Worm (Caenorhabditis elegans) whole organism, L4 larva: ENCODE data around the gene nas-3.

Experiments
- attf-4 ChIP-seq: sonication (generic microtip); optimal IDR thresholded peaks from 3 replicates; lab custom pipeline; 2017; ENCODE audit warnings: missing biosample characterization, missing genetic modification characterization
- ceh-20 ChIP-seq: fragments of 200-800 bp; sonication (Bioruptor generic); IDR thresholded peaks from 2 replicates; pipeline ENCODE4 v1.3.6; 2022; ENCODE audit warnings: missing genetic modification reagents, missing genetic modification characterization, missing compliant biosample characterization
- ceh-82 ChIP-seq: sonication (generic microtip); optimal IDR thresholded peaks from 2 replicates; lab custom pipeline; 2017; ENCODE audit warnings: missing biosample characterization, missing genetic modification characterization
- lin-15B ChIP-seq: fragments of 150-350 bp; sonication (generic microtip); optimal IDR thresholded peaks from 3 replicates; lab custom pipeline; 2014; ENCODE audit warnings: missing biosample characterization, missing genetic modification characterization
- tag-97 ChIP-seq: fragments of 200-800 bp; sonication (Bioruptor generic); IDR thresholded peaks from 2 replicates; pipeline ENCODE4 v1.3.6; 2022; ENCODE audit warnings: missing genetic modification characterization, missing compliant biosample characterization
- zag-1 ChIP-seq: fragments of 150-350 bp; optimal IDR thresholded peaks from 2 replicates; lab custom pipeline; 2014; ENCODE audit warnings: missing biosample characterization, missing genetic modification characterization

DNA sequence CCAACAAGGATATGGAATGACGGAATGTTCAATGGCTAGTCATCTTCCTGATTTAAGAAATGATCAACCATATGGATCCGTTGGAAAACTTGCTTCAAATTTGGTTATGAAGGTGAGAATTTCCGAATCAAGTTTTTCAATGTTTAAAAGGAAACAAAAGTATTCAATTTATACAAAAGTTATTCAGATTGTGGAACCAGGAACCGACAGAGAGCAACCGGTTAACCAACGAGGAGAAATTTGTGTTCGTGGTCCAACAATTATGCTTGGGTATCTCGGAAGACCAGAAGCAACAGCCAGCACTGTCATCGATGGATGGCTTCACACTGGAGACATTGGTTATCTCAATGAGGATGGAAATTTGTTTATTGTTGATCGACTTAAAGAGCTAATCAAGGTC, 31.6 kb downstream of the nas-3 start:
- no peak for TF ChIP-seq tag-97 (GFP tag; lab: Robert Waterston, UW)
- no peak for TF ChIP-seq lin-15B
- no peak for TF ChIP-seq ceh-82 (tag; lab: Kevin White, UChicago)
- no peak for TF ChIP-seq attf-4 (tag; lab: Kevin White, UChicago)
- TF ChIP-seq ceh-20 (GFP tag; lab: Robert Waterston, UW): no peak
- TF ChIP-seq zag-1: no peak
